Fruit fly (Drosophila melanogaster) whole organism, embryonic: ENCODE data around the gene Kal1.

Experiments
- CG4424 ChIP-seq: fragments of 200-800 bp; sonication (Bioruptor generic); optimal IDR thresholded peaks from 3 replicates; lab custom pipeline; 2016; ENCODE audit warnings: missing biosample characterization, missing genetic modification characterization
- jigr1 ChIP-seq: fragments of 200-800 bp; sonication (Bioruptor generic); IDR thresholded peaks from 3 replicates; pipeline ENCODE4 v1.3.6; 2022; ENCODE audit warnings: missing biosample characterization, missing genetic modification characterization
- sens-2 ChIP-seq: fragments of 200-800 bp; sonication (Bioruptor generic); IDR thresholded peaks from 2 replicates; pipeline ENCODE4 v1.3.6; 2022; ENCODE audit warnings: missing biosample characterization, missing genetic modification characterization

- no peak for TF ChIP-seq CG4424 (GFP tag; lab: Kevin White, UChicago)
- TF ChIP-seq jigr1 (GFP tag; lab: Robert Waterston, UW): no peak
- no peak for TF ChIP-seq sens-2
Observed at dm6 chr3R:24092590-24093151, 48.5 kb upstream of the Kal1 start.
